Worm (Caenorhabditis elegans): Measurements from ENCODE around the gene lron-1.

Gene lron-1

ce11 chrX:14560297-14560680 is 12.2 kb upstream of the lron-1 start (continued):
- TF ChIP-seq nhr-232 (tag; optimal IDR thresholded peaks at IDR 0.05): no peak
- no peak for TF ChIP-seq che-1 (tag; optimal IDR thresholded peaks at IDR 0.05)
- TF ChIP-seq Y22D7AL.16 (tag; optimal IDR thresholded peaks at IDR 0.05): no peak
- TF ChIP-seq hlh-30 (tag; optimal IDR thresholded peaks at IDR 0.05; ENCODE audit: insufficient read depth): peak; percentile 77
- TF ChIP-seq ceh-24 (tag; optimal IDR thresholded peaks at IDR 0.05): no peak
- peak; percentile 53 for TF ChIP-seq K09A11.1 (tag; optimal IDR thresholded peaks at IDR 0.05; ENCODE audit: insufficient read depth)
- TF ChIP-seq pha-4 (tag; optimal IDR thresholded peaks at IDR 0.05): no peak
- TF ChIP-seq mec-3 (tag; optimal IDR thresholded peaks at IDR 0.05; ENCODE audit: borderline replicate concordance): no peak
- TF ChIP-seq sdc-2 (tag; optimal IDR thresholded peaks at IDR 0.05): peak; percentile 61
- peak; percentile 86 for TF ChIP-seq ref-2 (tag; optimal IDR thresholded peaks at IDR 0.05)
- TF ChIP-seq ceh-30 (tag; optimal IDR thresholded peaks at IDR 0.05): peak; percentile 61
- peak; percentile 94 for TF ChIP-seq tbx-2 (tag; optimal IDR thresholded peaks at IDR 0.05)
- peak; percentile 58 for TF ChIP-seq ztf-16 (tag; optimal IDR thresholded peaks at IDR 0.05)
- TF ChIP-seq unc-3 (GFP tag; conservative IDR thresholded peaks at IDR 0.05): no peak
- TF ChIP-seq unc-3 (tag; optimal IDR thresholded peaks at IDR 0.05): no peak
- no peak for TF ChIP-seq fax-1 (tag; optimal IDR thresholded peaks at IDR 0.05)
- TF ChIP-seq ceh-19 (GFP tag; optimal IDR thresholded peaks at IDR 0.05): peak; percentile 66
- TF ChIP-seq pax-1 (tag; optimal IDR thresholded peaks at IDR 0.05): peak; percentile 70
- no peak for TF ChIP-seq ceh-9 (tag; optimal IDR thresholded peaks at IDR 0.05)
- TF ChIP-seq zip-5 (tag; optimal IDR thresholded peaks at IDR 0.05): no peak
- TF ChIP-seq pqm-1 (tag; optimal IDR thresholded peaks at IDR 0.05): peak; percentile 60
- peak; percentile 53 for TF ChIP-seq dmd-4 (tag; optimal IDR thresholded peaks at IDR 0.05; ENCODE audit: borderline replicate concordance)
- TF ChIP-seq madf-2 (tag; optimal IDR thresholded peaks at IDR 0.05): no peak

ce11 chrX:14561416-14561973 is 11.0 kb upstream of the lron-1 start:
- TF ChIP-seq ceh-31 (tag; optimal IDR thresholded peaks at IDR 0.05): peak; percentile 11
- no peak for TF ChIP-seq pat-9 (tag; optimal IDR thresholded peaks at IDR 0.05)
- peak; percentile 72 for TF ChIP-seq ceh-18 (tag; optimal IDR thresholded peaks at IDR 0.05)
- no peak for TF ChIP-seq pha-4 (tag; optimal IDR thresholded peaks at IDR 0.05)
- peak; percentile 1 for TF ChIP-seq unc-55 (GFP tag; optimal IDR thresholded peaks at IDR 0.05)
- peak; percentile 67 for TF ChIP-seq tbx-2 (tag; optimal IDR thresholded peaks at IDR 0.05)
- no peak for TF ChIP-seq F13H6.1 (tag; optimal IDR thresholded peaks at IDR 0.05)
- no peak for TF ChIP-seq ceh-45 (GFP tag; IDR thresholded peaks at IDR 0.05)
- no peak for TF ChIP-seq unc-3 (GFP tag; conservative IDR thresholded peaks at IDR 0.05)
- TF ChIP-seq unc-3 (tag; optimal IDR thresholded peaks at IDR 0.05): no peak
- peak; percentile 2 for TF ChIP-seq rnt-1 (tag; optimal IDR thresholded peaks at IDR 0.05)
- TF ChIP-seq ceh-34 (tag; optimal IDR thresholded peaks at IDR 0.05): peak; percentile 25
- TF ChIP-seq hlh-6 (tag; optimal IDR thresholded peaks at IDR 0.05): peak; percentile 4
- peak; percentile 49 for TF ChIP-seq nfya-1 (tag; optimal IDR thresholded peaks at IDR 0.05)
- peak; percentile 81 for TF ChIP-seq unc-42 (tag; optimal IDR thresholded peaks at IDR 0.05)

- no peak for TF ChIP-seq sox-2 (GFP tag; IDR thresholded peaks at IDR 0.05)
- TF ChIP-seq lim-6 (tag; optimal IDR thresholded peaks at IDR 0.05): no peak
- TF ChIP-seq odd-2 (tag; optimal IDR thresholded peaks at IDR 0.05): no peak
- TF ChIP-seq ceh-19 (GFP tag; optimal IDR thresholded peaks at IDR 0.05): no peak
- TF ChIP-seq tbx-7 (tag; optimal IDR thresholded peaks at IDR 0.05): no peak
- no peak for TF ChIP-seq sdc-2 (tag; optimal IDR thresholded peaks at IDR 0.05)
- no peak for TF ChIP-seq ets-4 (tag; optimal IDR thresholded peaks at IDR 0.05)
- TF ChIP-seq ceh-45 (GFP tag; IDR thresholded peaks at IDR 0.05): no peak
- TF ChIP-seq hlh-8 (tag; optimal IDR thresholded peaks at IDR 0.05): no peak
- TF ChIP-seq zip-5 (tag; optimal IDR thresholded peaks at IDR 0.05): no peak
- no peak for TF ChIP-seq che-1 (tag; optimal IDR thresholded peaks at IDR 0.05)
- no peak for TF ChIP-seq ceh-6 (GFP tag; optimal IDR thresholded peaks at IDR 0.05)
- TF ChIP-seq nhr-232 (tag; optimal IDR thresholded peaks at IDR 0.05): no peak
- no peak for TF ChIP-seq elt-2 (tag; optimal IDR thresholded peaks at IDR 0.05)
- TF ChIP-seq Y22D7AL.16 (tag; optimal IDR thresholded peaks at IDR 0.05): no peak
Measured at ce11 chrX:14562286-14563086, 10.0 kb upstream of the lron-1 start.

All from whole organism, late embryonic.